Worm (Caenorhabditis elegans) whole organism, young adult: Measurements from ENCODE around the gene msp-58.

Experiments used
- B0035.1 ChIP-seq: sonication (generic microtip); optimal IDR thresholded peaks from 2 replicates; lab custom pipeline; 2016; ENCODE audit warnings: missing genetic modification characterization, mild to moderate bottlenecking, missing compliant biosample characterization, missing genotype, missing genetic modification reagents
- D2030.7 ChIP-seq: fragments of 200-800 bp; sonication (Bioruptor generic); IDR thresholded peaks from 2 replicates; pipeline ENCODE4 v1.3.6; 2022; ENCODE audit warnings: missing genetic modification reagents, missing genetic modification characterization, missing compliant biosample characterization
- F22D6.2 ChIP-seq: sonication (generic microtip); optimal IDR thresholded peaks from 2 replicates; lab custom pipeline; 2016; ENCODE audit warnings: mild to moderate bottlenecking, missing genetic modification characterization, missing compliant biosample characterization
- F33H1.4 ChIP-seq: fragments of 200-800 bp; sonication (Bioruptor generic); IDR thresholded peaks from 2 replicates; pipeline ENCODE4 v1.3.6; 2022; ENCODE audit warnings: missing genetic modification reagents, missing genetic modification characterization, missing compliant biosample characterization
- F57C9.4 ChIP-seq: sonication (generic microtip); optimal IDR thresholded peaks from 2 replicates; lab custom pipeline; 2017; ENCODE audit warnings: mild to moderate bottlenecking, missing genetic modification characterization, missing compliant biosample characterization
- Y95B8A.8 ChIP-seq: fragments of 200-800 bp; sonication (Bioruptor generic); IDR thresholded peaks from 2 replicates; pipeline ENCODE4 v1.3.6; 2022; ENCODE audit warnings: missing genetic modification reagents, missing genetic modification characterization, missing compliant biosample characterization
- akir-1 ChIP-seq: fragments of 200-800 bp; sonication (Bioruptor generic); optimal IDR thresholded peaks from 2 replicates; lab custom pipeline; 2018; ENCODE audit warnings: mild to moderate bottlenecking, missing genetic modification characterization, moderate library complexity, missing compliant biosample characterization
- athp-1 ChIP-seq: sonication (generic microtip); optimal IDR thresholded peaks from 2 replicates; lab custom pipeline; 2017; ENCODE audit warnings: mild to moderate bottlenecking, missing genetic modification characterization, missing compliant biosample characterization
- attf-3 ChIP-seq: fragments of 200-800 bp; sonication (Bioruptor generic); conservative IDR thresholded peaks from 2 replicates; pipeline ENCODE4 v1.3.6; 2022; ENCODE audit warnings: missing genetic modification reagents, missing genetic modification characterization, missing compliant biosample characterization
- attf-6 ChIP-seq: fragments of 200-800 bp; sonication (Bioruptor generic); IDR thresholded peaks from 2 replicates; pipeline ENCODE4 v1.3.6; 2022; ENCODE audit warnings: missing genetic modification reagents, missing genetic modification characterization, missing compliant biosample characterization
- ccch-3 ChIP-seq: fragments of 200-800 bp; sonication (Bioruptor generic); optimal IDR thresholded peaks from 2 replicates; lab custom pipeline; 2018; ENCODE audit warnings: mild to moderate bottlenecking, missing genetic modification characterization, missing compliant biosample characterization
- cebp-1 ChIP-seq, 2 experiments: fragments of 200-800 bp in 1 of 2; sonication (Bioruptor generic) in 1 of 2; sonication (generic microtip) in 1 of 2; IDR thresholded peaks in 1 of 2; optimal IDR thresholded peaks in 1 of 2; 2 replicates each; pipeline versions ENCODE4 v1.3.6 to Lab custom; 2017 to 2022; ENCODE audit warnings: missing compliant biosample characterization in 2 of 2, missing genetic modification characterization in 2 of 2, mild to moderate bottlenecking in 1 of 2, missing genetic modification reagents in 1 of 2, moderate library complexity in 1 of 2
- ceh-100 ChIP-seq: fragments of 200-800 bp; sonication (Bioruptor generic); IDR thresholded peaks from 2 replicates; pipeline ENCODE4 v1.3.6; 2022; ENCODE audit warnings: missing genetic modification reagents, missing genetic modification characterization, missing compliant biosample characterization
- ceh-27 ChIP-seq: fragments of 200-800 bp; sonication (Bioruptor generic); optimal IDR thresholded peaks from 2 replicates; lab custom pipeline; 2018; ENCODE audit warnings: mild to moderate bottlenecking, missing genetic modification characterization, moderate library complexity, missing compliant biosample characterization
- die-1 ChIP-seq: sonication (generic microtip); optimal IDR thresholded peaks from 2 replicates; lab custom pipeline; 2016; ENCODE audit warnings: missing genotype, mild to moderate bottlenecking, missing genetic modification characterization, missing compliant biosample characterization
- egl-44 ChIP-seq: fragments of 200-800 bp; sonication (Bioruptor generic); IDR thresholded peaks from 2 replicates; pipeline ENCODE4 v1.3.6; 2022; ENCODE audit warnings: missing genetic modification reagents, missing genetic modification characterization, missing compliant biosample characterization
- gei-17 ChIP-seq: fragments of 200-800 bp; sonication (Bioruptor generic); optimal IDR thresholded peaks from 2 replicates; lab custom pipeline; 2018; ENCODE audit warnings: mild to moderate bottlenecking, missing genetic modification characterization, missing compliant biosample characterization
- him-1 ChIP-seq: sonication (generic microtip); optimal IDR thresholded peaks from 2 replicates; lab custom pipeline; 2016; ENCODE audit warnings: missing genotype, missing genetic modification reagents, missing genetic modification characterization, missing compliant biosample characterization
- hlh-12 ChIP-seq: sonication (generic microtip); optimal IDR thresholded peaks from 2 replicates; lab custom pipeline; 2016; ENCODE audit warnings: missing genetic modification characterization, missing compliant biosample characterization
- hrde-1 ChIP-seq: sonication (generic microtip); optimal IDR thresholded peaks from 2 replicates; lab custom pipeline; 2016; ENCODE audit warnings: missing genetic modification characterization, mild to moderate bottlenecking, missing compliant biosample characterization, moderate library complexity, missing genotype, missing genetic modification reagents, borderline replicate concordance
- hsf-1 ChIP-seq: fragments of 200-800 bp; sonication (Bioruptor generic); IDR thresholded peaks from 2 replicates; pipeline ENCODE4 v1.3.6; 2022; ENCODE audit warnings: missing genetic modification reagents, missing genetic modification characterization, missing compliant biosample characterization
- lag-1 ChIP-seq: fragments of 200-800 bp; sonication (Bioruptor generic); IDR thresholded peaks from 2 replicates; pipeline ENCODE4 v1.3.6; 2022; ENCODE audit warnings: missing genetic modification reagents, missing genetic modification characterization, missing compliant biosample characterization
- lin-40 ChIP-seq: sonication (generic microtip); optimal IDR thresholded peaks from 2 replicates; lab custom pipeline; 2016; ENCODE audit warnings: missing genetic modification characterization, mild to moderate bottlenecking, missing compliant biosample characterization, missing genotype, missing genetic modification reagents
- lir-1 ChIP-seq: fragments of 200-800 bp; sonication (Bioruptor generic); conservative IDR thresholded peaks from 2 replicates; pipeline ENCODE4 v1.3.6; 2022; ENCODE audit warnings: missing genetic modification reagents, missing genetic modification characterization, missing compliant biosample characterization
- madf-3 ChIP-seq: fragments of 200-800 bp; sonication (Bioruptor generic); IDR thresholded peaks from 2 replicates; pipeline ENCODE4 v1.3.6; 2022; ENCODE audit warnings: missing genetic modification reagents, missing genetic modification characterization, missing compliant biosample characterization
- mxl-1 ChIP-seq: sonication (generic microtip); optimal IDR thresholded peaks from 2 replicates; lab custom pipeline; 2016; ENCODE audit warnings: missing genetic modification characterization, missing compliant biosample characterization
- nfya-1 ChIP-seq: sonication (generic microtip); optimal IDR thresholded peaks from 2 replicates; lab custom pipeline; 2017; ENCODE audit warnings: antibody characterized with exemption, missing compliant biosample characterization, missing genetic modification characterization, borderline replicate concordance; ENCODE audit not compliant: insufficient read depth
- nfya-2 ChIP-seq: fragments of 200-800 bp; sonication (Bioruptor generic); IDR thresholded peaks from 2 replicates; pipeline ENCODE4 v1.3.6; 2022; ENCODE audit warnings: missing genetic modification reagents, missing genetic modification characterization, missing compliant biosample characterization
- nfyb-1 ChIP-seq: fragments of 200-800 bp; sonication (Bioruptor generic); IDR thresholded peaks from 2 replicates; pipeline ENCODE4 v1.3.6; 2022; ENCODE audit warnings: missing genetic modification reagents, missing genetic modification characterization, missing compliant biosample characterization
- nhr-120 ChIP-seq: fragments of 200-800 bp; sonication (Bioruptor generic); IDR thresholded peaks from 2 replicates; pipeline ENCODE4 v1.3.6; 2022; ENCODE audit warnings: missing genetic modification characterization, missing compliant biosample characterization
- nhr-179 ChIP-seq: sonication (generic microtip); optimal IDR thresholded peaks from 2 replicates; lab custom pipeline; 2016; ENCODE audit warnings: mild to moderate bottlenecking, missing genetic modification characterization, missing compliant biosample characterization
- sdz-38 ChIP-seq: sonication (generic microtip); optimal IDR thresholded peaks from 2 replicates; lab custom pipeline; 2016; ENCODE audit warnings: missing genotype, missing genetic modification characterization, missing compliant biosample characterization
- tbx-9 ChIP-seq: sonication (generic microtip); optimal IDR thresholded peaks from 2 replicates; lab custom pipeline; 2016; ENCODE audit warnings: borderline replicate concordance, missing genetic modification characterization, inconsistent platforms, missing compliant biosample characterization
- zfh-2 ChIP-seq: fragments of 200-800 bp; sonication (Bioruptor generic); conservative IDR thresholded peaks from 2 replicates; pipeline ENCODE4 v1.3.6; 2022; ENCODE audit warnings: missing genetic modification reagents, missing genetic modification characterization, missing compliant biosample characterization
- ztf-25 ChIP-seq: fragments of 200-800 bp; sonication (Bioruptor generic); IDR thresholded peaks from 2 replicates; pipeline ENCODE4 v1.3.6; 2022; ENCODE audit warnings: missing genetic modification reagents, missing genetic modification characterization, missing compliant biosample characterization

msp-58 gene

ce11 chrIV:5277752-5278151 lies 30.6 kb upstream of the msp-58 start, which contains the start of gene F36H12.17:
Gene F36H12.17, minus strand, starts transcription at chrIV:5277852.
- TF ChIP-seq lin-40 = no peak
- TF ChIP-seq Y95B8A.8 (GFP tag; lab: Robert Waterston, UW) = no peak
- no peak for TF ChIP-seq lir-1 (GFP tag; lab: Robert Waterston, UW)
- TF ChIP-seq ztf-25 = no peak
- TF ChIP-seq hrde-1 (tag; lab: Kevin White, UChicago) = no peak
- TF ChIP-seq nfya-2 (GFP tag; lab: Robert Waterston, UW) = no peak
- no peak for TF ChIP-seq nfyb-1 (GFP tag; lab: Robert Waterston, UW)
- no peak for TF ChIP-seq ceh-27 (GFP tag; lab: Kevin White, UChicago)
- no peak for TF ChIP-seq mxl-1 (tag; lab: Kevin White, UChicago)
- TF ChIP-seq madf-3 (GFP tag; lab: Robert Waterston, UW) = no peak
- TF ChIP-seq tbx-9 (tag; lab: Kevin White, UChicago) = no peak
- TF ChIP-seq him-1 (tag; lab: Kevin White, UChicago) = no peak
- TF ChIP-seq attf-3 (GFP tag; lab: Robert Waterston, UW) = no peak

ce11 chrIV:5281457-5281856 lies 26.9 kb upstream of the msp-58 start:
- no peak for TF ChIP-seq die-1 (tag; lab: Kevin White, UChicago)
- no peak for TF ChIP-seq akir-1 (GFP tag; lab: Kevin White, UChicago)
- no peak for TF ChIP-seq lag-1 (GFP tag; lab: Robert Waterston, UW)
- no peak for TF ChIP-seq cebp-1 (GFP tag; IDR thresholded peaks at IDR 0.05; lab: Robert Waterston, UW)
- TF ChIP-seq cebp-1 (tag; optimal IDR thresholded peaks at IDR 0.05; lab: Kevin White, UChicago) = no peak
- TF ChIP-seq gei-17 (GFP tag; lab: Kevin White, UChicago) = no peak
- no peak for TF ChIP-seq hsf-1 (GFP tag; lab: Robert Waterston, UW)
- TF ChIP-seq attf-6 (GFP tag; lab: Robert Waterston, UW) = no peak
- TF ChIP-seq, all 124 proteins: peak for 0

- TF ChIP-seq sdz-38 (no peak), F57C9.4 (tag; lab: Kevin White, UChicago) (no peak), athp-1 (tag; lab: Kevin White, UChicago) (no peak), cebp-1 (GFP tag; IDR thresholded peaks at IDR 0.05; lab: Robert Waterston, UW) (no peak), cebp-1 (tag; optimal IDR thresholded peaks at IDR 0.05; lab: Kevin White, UChicago) (no peak), nfya-1 (tag; lab: Kevin White, UChicago) (no peak), F22D6.2 (tag; lab: Kevin White, UChicago) (no peak), egl-44 (no peak), nhr-179 (tag; lab: Kevin White, UChicago) (no peak), hsf-1 (GFP tag; lab: Robert Waterston, UW) (no peak), D2030.7 (GFP tag; lab: Robert Waterston, UW) (no peak), B0035.1 (tag; lab: Kevin White, UChicago) (no peak), ceh-100 (GFP tag; lab: Robert Waterston, UW) (no peak), zfh-2 (GFP tag; lab: Robert Waterston, UW) (no peak), ccch-3 (GFP tag; lab: Kevin White, UChicago) (no peak)
- TF ChIP-seq, all 124 proteins: peak for 0
Measured at ce11 chrIV:5287190-5287589, 21.2 kb upstream of the msp-58 start.

- TF ChIP-seq hlh-12 (tag; lab: Kevin White, UChicago) (no peak), nhr-120 (GFP tag; lab: Robert Waterston, UW) (no peak), F33H1.4 (GFP tag; lab: Robert Waterston, UW) (no peak), lir-1 (GFP tag; lab: Robert Waterston, UW) (no peak)
- TF ChIP-seq, all 124 proteins: peak for 0
Measured at ce11 chrIV:5288932-5289331, 19.5 kb upstream of the msp-58 start.
